Worm (Caenorhabditis elegans): Measurements from ENCODE around the gene F28C6.8.
A peak's percentile ranks its signal among the peaks of the same experiment; 100 is the strongest.

The F28C6.8 gene

DNA sequence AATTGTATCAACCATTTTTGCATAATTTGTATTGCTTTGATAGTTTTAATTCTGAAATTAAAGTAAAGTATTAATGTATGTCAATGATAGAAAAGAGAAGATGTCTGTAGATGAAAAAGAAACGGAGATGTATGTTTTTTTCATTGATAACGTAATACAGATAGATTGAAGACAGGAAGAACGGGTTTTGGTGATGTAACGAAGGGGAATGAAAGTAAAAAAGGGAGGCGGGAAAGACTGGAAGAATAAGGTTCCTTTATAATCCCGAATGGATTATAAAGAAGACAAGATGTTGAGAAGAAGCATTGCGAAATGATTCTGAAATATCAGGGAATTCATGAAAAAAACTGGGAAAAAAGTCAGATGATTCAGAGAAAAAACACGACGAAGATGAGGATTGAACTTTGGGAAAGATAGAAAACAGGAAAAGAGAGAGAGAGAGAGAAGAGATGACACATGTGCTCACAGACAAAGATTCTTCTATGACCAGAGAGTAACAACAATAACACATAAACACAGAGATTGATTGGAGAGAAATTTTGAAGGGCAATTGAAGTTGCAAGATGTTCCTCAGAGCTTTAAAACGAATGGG is 21.5 kb upstream of the F28C6.8 start, which contains the start of gene F54C9.11 (continued):
- TF ChIP-seq alr-1 (tag; optimal IDR thresholded peaks at IDR 0.05), result no peak
- TF ChIP-seq ztf-11 (tag; optimal IDR thresholded peaks at IDR 0.05), result no peak
- no peak for TF ChIP-seq ZK546.5 (tag; optimal IDR thresholded peaks at IDR 0.05)
- TF ChIP-seq nhr-21 (tag; optimal IDR thresholded peaks at IDR 0.05), result no peak
- peak; percentile 45 for TF ChIP-seq ztf-4 (tag; optimal IDR thresholded peaks at IDR 0.05)
- TF ChIP-seq nhr-25 (tag; optimal IDR thresholded peaks at IDR 0.05), result no peak
- no peak for TF ChIP-seq lin-39 (tag; optimal IDR thresholded peaks at IDR 0.05)
- TF ChIP-seq sma-9 (GFP tag; optimal IDR thresholded peaks at IDR 0.05), result peak; percentile 41
- no peak for TF ChIP-seq sma-9 (tag; optimal IDR thresholded peaks at IDR 0.05)

DNA sequence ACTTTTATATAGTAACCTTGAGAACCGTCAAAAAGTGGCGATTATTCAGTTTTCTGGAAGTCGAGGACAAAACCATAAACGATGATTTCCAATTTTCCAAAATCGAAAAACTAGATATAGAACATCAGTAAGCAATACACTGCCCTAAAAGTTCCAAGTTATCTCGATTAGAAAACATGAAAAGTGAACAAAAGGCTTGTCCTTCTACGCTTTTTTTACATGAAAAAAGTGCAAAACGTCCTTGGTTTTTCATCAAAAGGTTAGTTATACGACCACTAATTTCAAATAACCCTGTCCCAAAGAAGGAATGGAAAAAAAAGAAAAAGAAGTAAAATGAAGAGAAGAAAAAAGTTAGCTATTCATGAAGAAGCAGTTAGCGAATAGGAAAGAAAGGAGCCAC is 20.7 kb upstream of the F28C6.8 start:
- no peak for TF ChIP-seq sem-4 (tag; optimal IDR thresholded peaks at IDR 0.05)
- TF ChIP-seq nhr-77 (tag; optimal IDR thresholded peaks at IDR 0.05), result no peak
- TF ChIP-seq nhr-21 (tag; optimal IDR thresholded peaks at IDR 0.05), result no peak

DNA sequence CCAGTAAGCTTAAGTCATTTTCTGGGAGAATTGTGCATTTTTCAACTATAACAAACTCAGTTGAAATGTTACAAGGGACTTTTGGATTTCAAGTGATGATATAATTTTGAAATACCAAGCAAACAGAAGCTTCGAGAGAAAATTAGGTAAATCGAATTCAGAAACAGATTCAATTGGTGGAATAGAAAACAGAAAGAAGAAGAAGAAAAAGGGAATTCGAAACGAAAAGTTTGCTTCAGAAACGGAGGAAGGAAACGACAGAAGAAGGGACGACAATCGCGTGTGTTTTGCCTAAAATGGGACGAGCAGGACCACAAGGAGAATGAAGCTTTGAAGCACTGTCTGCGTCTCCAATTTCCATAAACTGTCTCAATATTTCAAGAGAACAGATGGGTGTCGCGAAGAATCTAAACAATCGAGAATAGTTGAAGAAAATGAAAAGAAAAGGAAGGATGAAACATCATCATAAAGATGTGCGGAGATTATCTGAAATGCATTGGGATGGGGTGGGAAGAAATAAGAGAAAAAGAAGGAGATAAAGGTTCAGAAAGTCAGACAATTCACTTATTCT is 18.9 kb upstream of the F28C6.8 start:
- TF ChIP-seq zag-1 (tag; optimal IDR thresholded peaks at IDR 0.05) (peak; percentile 28), aly-2 (tag; optimal IDR thresholded peaks at IDR 0.05) (no peak), ama-1 (optimal IDR thresholded peaks at IDR 0.05) (no peak), F13H6.1 (tag; optimal IDR thresholded peaks at IDR 0.05) (peak; percentile 11), unc-55 (GFP tag; optimal IDR thresholded peaks at IDR 0.05) (peak; percentile 70), sem-4 (tag; optimal IDR thresholded peaks at IDR 0.05) (peak; percentile 29), nhr-129 (tag; optimal IDR thresholded peaks at IDR 0.05) (peak; percentile 21), lsy-2 (tag; optimal IDR thresholded peaks at IDR 0.05) (peak in 1 of 2 experiments; percentile 18)

DNA sequence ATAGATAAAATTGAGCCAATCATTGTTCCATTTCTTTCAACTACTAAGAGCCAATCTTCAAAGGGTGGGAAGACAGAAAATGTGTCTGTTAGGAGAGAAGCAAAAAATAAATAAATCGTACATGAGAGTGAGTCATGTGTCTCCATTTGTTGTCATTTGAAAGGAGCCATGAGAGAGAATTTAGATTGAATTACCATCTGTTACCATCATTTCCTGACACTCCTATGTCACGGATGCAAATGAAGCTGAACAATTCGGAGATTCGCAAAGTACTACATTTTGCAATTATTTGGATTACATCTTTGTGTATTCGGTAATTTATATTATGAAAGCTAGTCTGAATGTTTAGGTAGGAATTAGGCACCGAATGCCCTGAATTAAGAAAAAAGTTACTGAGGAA is 18.2 kb upstream of the F28C6.8 start:
- TF ChIP-seq sem-4 (tag; optimal IDR thresholded peaks at IDR 0.05) (no peak), ama-1 (optimal IDR thresholded peaks at IDR 0.05) (no peak), lin-39 (tag; optimal IDR thresholded peaks at IDR 0.05) (peak; percentile 16)

DNA sequence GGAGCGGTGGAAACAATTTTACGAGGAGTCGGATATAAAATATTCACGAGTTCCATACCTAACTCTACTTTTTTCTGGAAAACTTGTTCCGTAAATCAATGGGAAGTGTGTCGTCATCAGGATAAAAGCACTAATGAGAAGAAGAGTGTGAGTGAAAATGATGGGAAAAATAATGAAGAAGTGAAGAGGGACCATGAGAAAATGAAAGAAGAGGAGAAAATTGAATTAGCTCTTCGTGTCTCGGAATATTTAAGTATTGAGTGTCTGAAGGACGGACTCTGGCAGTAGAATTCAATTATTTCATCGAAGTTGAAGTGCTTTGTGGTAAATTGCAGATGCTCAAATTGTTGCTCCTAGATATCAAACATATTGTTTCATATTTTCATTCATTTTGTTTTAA is 17.4 kb upstream of the F28C6.8 start:
- no peak for TF ChIP-seq nhr-21 (tag; optimal IDR thresholded peaks at IDR 0.05)
- TF ChIP-seq C34F6.9 (tag; optimal IDR thresholded peaks at IDR 0.05), result peak; percentile 49
- TF ChIP-seq ama-1 (optimal IDR thresholded peaks at IDR 0.05), result no peak
- no peak for TF ChIP-seq fos-1 (tag; optimal IDR thresholded peaks at IDR 0.05)
- no peak for TF ChIP-seq nhr-77 (tag; optimal IDR thresholded peaks at IDR 0.05)
- TF ChIP-seq lin-11 (tag; optimal IDR thresholded peaks at IDR 0.05), result no peak
- TF ChIP-seq zag-1 (tag; optimal IDR thresholded peaks at IDR 0.05), result peak; percentile 40
- no peak for TF ChIP-seq dmd-4 (tag; optimal IDR thresholded peaks at IDR 0.05)
- no peak for TF ChIP-seq Y55F3AM.14 (GFP tag; optimal IDR thresholded peaks at IDR 0.05)
- no peak for TF ChIP-seq nhr-10 (tag; optimal IDR thresholded peaks at IDR 0.05)
- TF ChIP-seq gmeb-1 (tag; optimal IDR thresholded peaks at IDR 0.05), result no peak
- no peak for TF ChIP-seq mab-5 (tag; optimal IDR thresholded peaks at IDR 0.05)
- no peak for TF ChIP-seq nhr-6 (tag; optimal IDR thresholded peaks at IDR 0.05)
- no peak for TF ChIP-seq nhr-12 (tag; optimal IDR thresholded peaks at IDR 0.05)
- TF ChIP-seq sem-4 (tag; optimal IDR thresholded peaks at IDR 0.05), result no peak
- TF ChIP-seq ceh-82 (tag; optimal IDR thresholded peaks at IDR 0.05), result no peak
- TF ChIP-seq ztf-1 (GFP tag; conservative IDR thresholded peaks at IDR 0.05), result no peak
- no peak for TF ChIP-seq mdl-1 (tag; optimal IDR thresholded peaks at IDR 0.05)
- TF ChIP-seq mbf-1 (tag; optimal IDR thresholded peaks at IDR 0.05), result no peak
- TF ChIP-seq ztf-4 (tag; optimal IDR thresholded peaks at IDR 0.05), result no peak
- TF ChIP-seq alr-1 (tag; optimal IDR thresholded peaks at IDR 0.05), result no peak
- TF ChIP-seq ztf-11 (tag; optimal IDR thresholded peaks at IDR 0.05), result no peak
- peak in 1 of 2 experiments; percentile 39 for TF ChIP-seq lsy-2 (tag; optimal IDR thresholded peaks at IDR 0.05)
- no peak for TF ChIP-seq elt-3 (tag; optimal IDR thresholded peaks at IDR 0.05)
- peak; percentile 35 for TF ChIP-seq crh-2 (tag; optimal IDR thresholded peaks at IDR 0.05)
- no peak for TF ChIP-seq F13H6.1 (tag; optimal IDR thresholded peaks at IDR 0.05)
- TF ChIP-seq aly-2 (tag; optimal IDR thresholded peaks at IDR 0.05), result no peak
- no peak for TF ChIP-seq sma-3 (GFP tag; optimal IDR thresholded peaks at IDR 0.05)
- no peak for TF ChIP-seq R02D3.7 (tag; optimal IDR thresholded peaks at IDR 0.05)
- peak; percentile 38 for TF ChIP-seq sma-9 (GFP tag; optimal IDR thresholded peaks at IDR 0.05)
- no peak for TF ChIP-seq sma-9 (tag; optimal IDR thresholded peaks at IDR 0.05)
- no peak for TF ChIP-seq skn-1 (tag; optimal IDR thresholded peaks at IDR 0.05)
- TF ChIP-seq egl-27 (tag; optimal IDR thresholded peaks at IDR 0.05), result no peak
- TF ChIP-seq nhr-23 (tag; optimal IDR thresholded peaks at IDR 0.05), result no peak
- peak; percentile 17 for TF ChIP-seq unc-55 (GFP tag; optimal IDR thresholded peaks at IDR 0.05)
- no peak for TF ChIP-seq peb-1 (tag; optimal IDR thresholded peaks at IDR 0.05)
- TF ChIP-seq snpc-4 (tag; optimal IDR thresholded peaks at IDR 0.05), result no peak
- TF ChIP-seq blmp-1 (tag; optimal IDR thresholded peaks at IDR 0.05; ENCODE audit: insufficient read depth), result no peak
- TF ChIP-seq unc-62 (GFP tag; optimal IDR thresholded peaks at IDR 0.05), result no peak
- no peak for TF ChIP-seq lin-39 (tag; optimal IDR thresholded peaks at IDR 0.05)
